Fruit fly (Drosophila melanogaster): Measurements from ENCODE around the gene lmgB.

DNA sequence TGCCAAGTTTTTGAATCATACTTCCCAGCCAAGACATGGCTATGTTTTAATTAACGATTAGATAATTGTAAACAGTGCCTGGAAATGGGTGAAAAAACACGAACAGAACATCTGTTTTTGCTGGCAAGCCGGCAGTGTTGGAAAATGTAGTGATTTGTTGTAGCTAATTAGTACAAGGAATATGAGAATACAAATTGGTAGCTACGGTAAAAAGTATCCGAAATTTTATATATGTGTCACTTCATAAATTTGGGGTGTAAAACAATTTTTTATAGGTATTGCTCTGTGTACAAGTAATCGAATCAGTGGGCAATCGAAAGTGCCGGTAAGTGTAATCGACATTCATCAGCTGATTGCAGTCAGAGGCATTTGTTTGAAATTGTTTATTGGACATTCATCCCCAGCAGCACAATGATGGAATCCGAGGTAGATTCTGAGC is 11.1 kb downstream of the lmgB start, which contains the start of the genes mRpL51 and Uba4:
- TF ChIP-seq fd96Ca (GFP tag; IDR thresholded peaks at IDR 0.05) (no peak), Ets98B (GFP tag; IDR thresholded peaks at IDR 0.05) (no peak), CG17806 (tag; optimal IDR thresholded peaks at IDR 0.05) (peak; percentile 9), CG12605 (GFP tag; IDR thresholded peaks at IDR 0.05) (no peak), CG14655 (GFP tag; optimal IDR thresholded peaks at IDR 0.05) (no peak), CG32121 (GFP tag; IDR thresholded peaks at IDR 0.05) (no peak), CG34367 (tag; optimal IDR thresholded peaks at IDR 0.05) (no peak), EcR (GFP tag; optimal IDR thresholded peaks at IDR 0.05) (no peak), CG13204 (GFP tag; optimal IDR thresholded peaks at IDR 0.05) (no peak), CG8159 (tag; optimal IDR thresholded peaks at IDR 0.05) (no peak), CG8301 (tag; optimal IDR thresholded peaks at IDR 0.05) (no peak), rn (GFP tag; IDR thresholded peaks at IDR 0.05) (no peak), CG15710 (tag; optimal IDR thresholded peaks at IDR 0.05) (peak; percentile 12), CG4496 (GFP tag; IDR thresholded peaks at IDR 0.05) (no peak)

Data from whole organism, pupa.